Fruit fly (Drosophila melanogaster): Measurements from ENCODE around the gene CG31688.

The CG31688 gene

dm6 chr2L:20494423-20495052 is 68.5 kb downstream of the CG31688 start, which contains the start of gene CG34007 (continued):
- TF ChIP-seq Antp (GFP tag; optimal IDR thresholded peaks at IDR 0.05) (no peak), Sox100B (GFP tag; optimal IDR thresholded peaks at IDR 0.05) (peak; percentile 91), Oli (tag; optimal IDR thresholded peaks at IDR 0.05) (peak; percentile 88), Nf-YA (GFP tag; IDR thresholded peaks at IDR 0.05) (peak; percentile 60), yki (optimal IDR thresholded peaks at IDR 0.05) (no peak), bowl (GFP tag; IDR thresholded peaks at IDR 0.05) (no peak), btn (GFP tag; optimal IDR thresholded peaks at IDR 0.05) (no peak), CG1529 (GFP tag; optimal IDR thresholded peaks at IDR 0.05) (peak; percentile 76), gfzf (GFP tag; optimal IDR thresholded peaks at IDR 0.05) (peak; percentile 4), dmrt11E (tag; optimal IDR thresholded peaks at IDR 0.05) (peak; percentile 97), slbo (GFP tag; IDR thresholded peaks at IDR 0.05) (peak; percentile 66), CG10462 (GFP tag; optimal IDR thresholded peaks at IDR 0.05) (peak; percentile 25), CG17568 (GFP tag; optimal IDR thresholded peaks at IDR 0.05) (peak; percentile 2), crp (GFP tag; optimal IDR thresholded peaks at IDR 0.05) (peak in 1 of 2 experiments; percentile 32), dysf (GFP tag; IDR thresholded peaks at IDR 0.05) (peak; percentile 78), CG11456 (GFP tag; IDR thresholded peaks at IDR 0.05) (0 out of 3 replicates have a peak, but pooled peaks have one; percentile 56), H15 (GFP tag; IDR thresholded peaks at IDR 0.05) (peak; percentile 56; the same call in 1 of the 3 replicates), Lhr (GFP tag; optimal IDR thresholded peaks at IDR 0.05) (peak; percentile 17), CG5180 (GFP tag; optimal IDR thresholded peaks at IDR 0.05) (peak; percentile 22), CG16815 (GFP tag; optimal IDR thresholded peaks at IDR 0.05) (peak; percentile 72), zen2 (GFP tag; IDR thresholded peaks at IDR 0.05; ENCODE audit: partially characterized antibody) (peak; percentile 45; the same call in 2 of the 3 replicates), CG7987 (GFP tag; optimal IDR thresholded peaks at IDR 0.05) (no peak), Ada2b (GFP tag; IDR thresholded peaks at IDR 0.05) (0 out of 2 replicates have a peak, but pooled peaks have one; percentile 20), CG15073 (GFP tag; optimal IDR thresholded peaks at IDR 0.05) (peak; percentile 3), C15 (GFP tag; IDR thresholded peaks at IDR 0.05) (no peak), CG6654 (GFP tag; optimal IDR thresholded peaks at IDR 0.05) (peak; percentile 17), CG14441 (GFP tag; IDR thresholded peaks at IDR 0.05) (0 out of 2 replicates have a peak, but pooled peaks have one; percentile 11), CG8388 (GFP tag; optimal IDR thresholded peaks at IDR 0.05) (peak; percentile 92), Tbp (GFP tag; optimal IDR thresholded peaks at IDR 0.05) (no peak), CG3281 (GFP tag; optimal IDR thresholded peaks at IDR 0.05) (peak; percentile 27), CG10654 (GFP tag; optimal IDR thresholded peaks at IDR 0.05) (peak; percentile 43), CG7928 (GFP tag; optimal IDR thresholded peaks at IDR 0.05) (no peak), Drgx (GFP tag; IDR thresholded peaks at IDR 0.05) (peak; percentile 22; the same call in 1 of the 2 replicates), sc (optimal IDR thresholded peaks at IDR 0.05) (no peak), sc (GFP tag; optimal IDR thresholded peaks at IDR 0.05) (peak; percentile 86), Opbp (GFP tag; IDR thresholded peaks at IDR 0.05; ENCODE audit: partially characterized antibody) (peak; percentile 35; the same call in 1 of the 3 replicates), CG10431 (GFP tag; optimal IDR thresholded peaks at IDR 0.05) (peak; percentile 87), CG15696 (tag; optimal IDR thresholded peaks at IDR 0.05) (peak; percentile 88), CG12391 (tag; optimal IDR thresholded peaks at IDR 0.05) (peak; percentile 94), Dek (tag; optimal IDR thresholded peaks at IDR 0.05) (peak; percentile 55), CG8478 (optimal IDR thresholded peaks at IDR 0.05) (no peak), lbe (GFP tag; optimal IDR thresholded peaks at IDR 0.05) (no peak), CG11093 (GFP tag; IDR thresholded peaks at IDR 0.05) (peak; percentile 48; the same call in 1 of the 3 replicates), CG3065 (GFP tag; optimal IDR thresholded peaks at IDR 0.05) (peak; percentile 43), CG12104 (GFP tag; optimal IDR thresholded peaks at IDR 0.05) (peak; percentile 78), sisA (GFP tag; IDR thresholded peaks at IDR 0.05) (peak; percentile 60; the same call in 1 of the 2 replicates), kni (GFP tag; optimal IDR thresholded peaks at IDR 0.05) (peak; percentile 25), D19A (tag; optimal IDR thresholded peaks at IDR 0.05) (peak; percentile 84), CG11247 (GFP tag; IDR thresholded peaks at IDR 0.05) (peak; percentile 38; the same call in 1 of the 2 replicates), MBD-R2 (GFP tag; IDR thresholded peaks at IDR 0.05) (no peak)
